Worm (Caenorhabditis elegans) whole organism, L4 larva: ENCODE measurements around the gene F58B4.5.
A peak's percentile ranks its signal among the peaks of the same experiment; 100 is the strongest.

ENCODE experiments used
- D1046.2 ChIP-seq: fragments of 200-800 bp; sonication (Bioruptor generic); IDR thresholded peaks from 2 replicates; pipeline ENCODE4 v1.3.6; 2022; ENCODE audit warnings: missing genetic modification characterization, missing compliant biosample characterization
- ZK337.2 ChIP-seq: fragments of 200-800 bp; sonication (Bioruptor generic); IDR thresholded peaks from 2 replicates; pipeline ENCODE4 v1.3.6; 2022; ENCODE audit warnings: missing genetic modification reagents, missing genetic modification characterization, missing compliant biosample characterization
- ZK546.5 ChIP-seq, 2 experiments: sonication (generic microtip); optimal IDR thresholded peaks; 2 replicates each; lab custom pipeline; 2017; ENCODE audit warnings: missing biosample characterization in 2 of 2, missing genetic modification characterization in 2 of 2
- aha-1 ChIP-seq: fragments of 150-350 bp; peaks from one replicate; lab custom pipeline; 2014; ENCODE audit warnings: missing biosample characterization, missing genetic modification characterization
- aly-2 ChIP-seq: sonication (generic microtip); optimal IDR thresholded peaks from 2 replicates; lab custom pipeline; 2018; ENCODE audit warnings: missing biosample characterization, missing genetic modification characterization
- ceh-20 ChIP-seq: fragments of 200-800 bp; sonication (Bioruptor generic); IDR thresholded peaks from 2 replicates; pipeline ENCODE4 v1.3.6; 2022; ENCODE audit warnings: missing genetic modification reagents, missing genetic modification characterization, missing compliant biosample characterization
- ceh-28 ChIP-seq: fragments of 150-350 bp; optimal IDR thresholded peaks from 2 replicates; lab custom pipeline; 2014; ENCODE audit warnings: missing biosample characterization, missing genetic modification reagents, missing genetic modification characterization
- cey-2 ChIP-seq: sonication (generic microtip); optimal IDR thresholded peaks from 3 replicates; lab custom pipeline; 2017; ENCODE audit warnings: missing genetic modification characterization, mild to moderate bottlenecking, missing compliant biosample characterization, antibody characterized with exemption, borderline replicate concordance; ENCODE audit not compliant: insufficient read depth
- daf-16 ChIP-seq, 3 experiments: sonication (generic microtip); optimal IDR thresholded peaks; 2 replicates each; lab custom pipeline; 2016 to 2017; ENCODE audit warnings: missing genetic modification characterization in 3 of 3, missing genetic modification reagents in 3 of 3, mild to moderate bottlenecking in 2 of 3, missing compliant biosample characterization in 2 of 3, missing biosample characterization in 1 of 3, moderate library complexity in 1 of 3
- daf-8 ChIP-seq: fragments of 200-800 bp; sonication (Bioruptor generic); IDR thresholded peaks from 2 replicates; pipeline ENCODE4 v1.3.6; 2022; ENCODE audit warnings: missing genetic modification characterization, missing compliant biosample characterization
- dmd-6 ChIP-seq: fragments of 200-800 bp; sonication (Bioruptor generic); IDR thresholded peaks from 2 replicates; pipeline ENCODE4 v1.3.6; 2022; ENCODE audit warnings: missing genetic modification reagents, missing genetic modification characterization, missing compliant biosample characterization
- dve-1 ChIP-seq: sonication (generic microtip); optimal IDR thresholded peaks from 2 replicates; lab custom pipeline; 2017; ENCODE audit warnings: antibody characterized with exemption, mild to moderate bottlenecking, missing genetic modification characterization, missing compliant biosample characterization; ENCODE audit not compliant: insufficient read depth
- hif-1 ChIP-seq, 2 experiments: sonication (generic microtip); optimal IDR thresholded peaks; 2 replicates each; lab custom pipeline; 2016 to 2017; ENCODE audit warnings: missing compliant biosample characterization in 2 of 2, missing genetic modification characterization in 2 of 2, missing genetic modification reagents in 2 of 2, missing genotype in 2 of 2, mild to moderate bottlenecking in 1 of 2
- hlh-11 ChIP-seq: fragments of 200-800 bp; sonication (Bioruptor generic); optimal IDR thresholded peaks from 2 replicates; lab custom pipeline; 2018; ENCODE audit warnings: mild to moderate bottlenecking, missing genetic modification characterization, missing compliant biosample characterization
- hlh-30 ChIP-seq: sonication (generic microtip); optimal IDR thresholded peaks from 2 replicates; lab custom pipeline; 2017; ENCODE audit warnings: antibody characterized with exemption, mild to moderate bottlenecking, missing genetic modification characterization, missing compliant biosample characterization; ENCODE audit not compliant: insufficient read depth
- hmg-1.1 ChIP-seq: fragments of 200-800 bp; sonication (Bioruptor generic); IDR thresholded peaks from 2 replicates; pipeline ENCODE4 v1.3.6; 2022; ENCODE audit warnings: missing genetic modification reagents, missing genetic modification characterization, missing compliant biosample characterization
- jun-1 ChIP-seq: fragments of 150-350 bp; optimal IDR thresholded peaks from 2 replicates; lab custom pipeline; 2014; ENCODE audit warnings: missing biosample characterization, missing genetic modification reagents, missing genetic modification characterization
- lim-7 ChIP-seq: fragments of 200-800 bp; sonication (Bioruptor generic); IDR thresholded peaks from 2 replicates; pipeline ENCODE4 v1.3.6; 2022; ENCODE audit warnings: missing genetic modification characterization, missing compliant biosample characterization
- lin-1 ChIP-seq: fragments of 200-800 bp; sonication (Bioruptor generic); IDR thresholded peaks from 2 replicates; pipeline ENCODE4 v1.3.6; 2022; ENCODE audit warnings: missing genetic modification reagents, missing genetic modification characterization, missing compliant biosample characterization
- lin-13 ChIP-seq: fragments of 150-350 bp; optimal IDR thresholded peaks from 2 replicates; lab custom pipeline; 2014; ENCODE audit warnings: missing biosample characterization, missing genetic modification reagents, missing genetic modification characterization
- lin-15B ChIP-seq: fragments of 150-350 bp; sonication (generic microtip); optimal IDR thresholded peaks from 3 replicates; lab custom pipeline; 2014; ENCODE audit warnings: missing biosample characterization, missing genetic modification characterization
- lin-39 ChIP-seq: fragments of 150-350 bp; optimal IDR thresholded peaks from 2 replicates; lab custom pipeline; 2014; ENCODE audit warnings: missing biosample characterization, missing genetic modification reagents, missing genetic modification characterization
- lsy-2 ChIP-seq, 2 experiments: fragments of 150-350 bp in 1 of 2; sonication (generic microtip) in 1 of 2; optimal IDR thresholded peaks; 2 replicates each; lab custom pipeline; 2014 to 2017; ENCODE audit warnings: missing biosample characterization in 2 of 2, missing genetic modification characterization in 2 of 2
- mdl-1 ChIP-seq, 2 experiments: fragments of 150-350 bp in 1 of 2; sonication (generic microtip) in 1 of 2; optimal IDR thresholded peaks; 2 replicates each; lab custom pipeline; 2014 to 2017; ENCODE audit warnings: missing biosample characterization in 2 of 2, missing genetic modification characterization in 2 of 2
- mdt-29 ChIP-seq: fragments of 200-800 bp; sonication (Bioruptor generic); IDR thresholded peaks from 2 replicates; pipeline ENCODE4 v1.3.6; 2022; ENCODE audit warnings: missing genetic modification reagents, missing genetic modification characterization, missing compliant biosample characterization
- mxl-2 ChIP-seq: fragments of 200-800 bp; sonication (Bioruptor generic); conservative IDR thresholded peaks from 2 replicates; pipeline ENCODE4 v1.3.6; 2022; ENCODE audit warnings: missing genetic modification reagents, missing genetic modification characterization, missing compliant biosample characterization
- mxl-3 ChIP-seq: fragments of 200-800 bp; sonication (Bioruptor generic); optimal IDR thresholded peaks from 2 replicates; lab custom pipeline; 2018; ENCODE audit warnings: mild to moderate bottlenecking, missing genetic modification characterization, missing compliant biosample characterization
- nhr-10 ChIP-seq: fragments of 150-350 bp; optimal IDR thresholded peaks from 2 replicates; lab custom pipeline; 2014; ENCODE audit warnings: missing biosample characterization, missing genetic modification characterization
- nhr-102 ChIP-seq: sonication (generic microtip); optimal IDR thresholded peaks from 2 replicates; lab custom pipeline; 2016; ENCODE audit warnings: mild to moderate bottlenecking, missing genetic modification characterization, moderate library complexity, missing compliant biosample characterization
- nhr-11 ChIP-seq: fragments of 150-350 bp; optimal IDR thresholded peaks from 2 replicates; lab custom pipeline; 2014; ENCODE audit warnings: missing biosample characterization, missing genetic modification characterization
- nhr-28 ChIP-seq: fragments of 150-350 bp; optimal IDR thresholded peaks from 2 replicates; lab custom pipeline; 2014; ENCODE audit warnings: missing biosample characterization, missing genetic modification characterization
- nhr-48 ChIP-seq: sonication (generic microtip); optimal IDR thresholded peaks from 2 replicates; lab custom pipeline; 2016; ENCODE audit warnings: mild to moderate bottlenecking, missing genetic modification characterization, missing compliant biosample characterization
- nhr-6 ChIP-seq: fragments of 150-350 bp; optimal IDR thresholded peaks from 2 replicates; lab custom pipeline; 2014; ENCODE audit warnings: missing biosample characterization, missing genetic modification characterization
- php-3 ChIP-seq: fragments of 200-800 bp; sonication (Bioruptor generic); IDR thresholded peaks from 2 replicates; pipeline ENCODE4 v1.3.6; 2022; ENCODE audit warnings: missing genetic modification reagents, missing genetic modification characterization, missing compliant biosample characterization
- saeg-2 ChIP-seq: fragments of 200-800 bp; sonication (Bioruptor generic); IDR thresholded peaks from 2 replicates; pipeline ENCODE4 v1.3.6; 2022; ENCODE audit warnings: missing genetic modification reagents, missing genetic modification characterization, missing compliant biosample characterization
- tra-1 ChIP-seq: fragments of 200-800 bp; sonication (Bioruptor generic); IDR thresholded peaks from 2 replicates; pipeline ENCODE4 v1.3.6; 2022; ENCODE audit warnings: missing genetic modification reagents, missing genetic modification characterization, missing compliant biosample characterization
- unc-62 ChIP-seq, 3 experiments: fragments of 150-350 bp in 1 of 3; sonication (generic microtip); optimal IDR thresholded peaks in 2 of 3; peaks in 1 of 3; 1 replicate in 1 of 3; 2 replicates in 2 of 3; lab custom pipeline; 2014 to 2017; ENCODE audit warnings: missing biosample characterization in 3 of 3, missing genetic modification characterization in 3 of 3, missing genetic modification reagents in 3 of 3, missing genotype in 1 of 3
- zip-11 ChIP-seq: fragments of 200-800 bp; sonication (Bioruptor generic); IDR thresholded peaks from 2 replicates; pipeline ENCODE4 v1.3.6; 2022; ENCODE audit warnings: missing genetic modification characterization, missing compliant biosample characterization
- zip-2 ChIP-seq: fragments of 150-350 bp; optimal IDR thresholded peaks from 2 replicates; lab custom pipeline; 2014; ENCODE audit warnings: missing biosample characterization, missing genetic modification characterization
- ztf-7 ChIP-seq: fragments of 150-350 bp; optimal IDR thresholded peaks from 2 replicates; lab custom pipeline; 2014; ENCODE audit warnings: missing biosample characterization, missing genetic modification characterization

F58B4.5 gene

ce11 chrV:10937294-10937693, 4.8 kb downstream of the F58B4.5 start (continued):
- peak; percentile 48 for TF ChIP-seq nhr-28 (tag; lab: Kevin White, UChicago)
- TF ChIP-seq saeg-2: no peak; the same call in 1 of the 2 replicates
- no peak for TF ChIP-seq jun-1
- no peak for TF ChIP-seq ZK337.2 (GFP tag; lab: Robert Waterston, UW)
- no peak for TF ChIP-seq D1046.2 (GFP tag; lab: Robert Waterston, UW)
- TF ChIP-seq ceh-28 (tag; lab: Kevin White, UChicago): no peak
- TF ChIP-seq daf-16 (GFP tag; optimal IDR thresholded peaks at IDR 0.05; lab: Kevin White, UChicago): no peak
- TF ChIP-seq daf-16 (tag; optimal IDR thresholded peaks at IDR 0.05; lab: Kevin White, UChicago): peak; percentile 22
- no peak for TF ChIP-seq ZK546.5 (tag; optimal IDR thresholded peaks at IDR 0.05; lab: Kevin White, UChicago)
- TF ChIP-seq lin-13 (GFP tag; lab: Kevin White, UChicago): no peak
- peak in 1 of 2 experiments; percentile 76 for TF ChIP-seq lsy-2 (tag; optimal IDR thresholded peaks at IDR 0.05; lab: Kevin White, UChicago)
- TF ChIP-seq nhr-11: peak; percentile 22
- no peak for TF ChIP-seq zip-11 (GFP tag; lab: Robert Waterston, UW)
- TF ChIP-seq aly-2 (tag; lab: Kevin White, UChicago): no peak
- TF ChIP-seq mdt-29 (GFP tag; lab: Robert Waterston, UW): peak; percentile 31; the same call in 1 of the 2 replicates
- peak; percentile 23; the same call in 1 of the 2 replicates for TF ChIP-seq ceh-20 (GFP tag; lab: Robert Waterston, UW)
- TF ChIP-seq dve-1: peak; percentile 37
- TF ChIP-seq lin-39 (tag; lab: Kevin White, UChicago): no peak
- TF ChIP-seq daf-8 (GFP tag; lab: Robert Waterston, UW): no peak
- TF ChIP-seq lim-7: no peak
- no peak for TF ChIP-seq hmg-1.1 (GFP tag; lab: Robert Waterston, UW)

- TF ChIP-seq zip-2 (tag; lab: Kevin White, UChicago): peak; percentile 96
- TF ChIP-seq nhr-102 (tag; lab: Kevin White, UChicago): no peak
- 0 out of 2 replicates have a peak, but pooled peaks have one; percentile 9 for TF ChIP-seq tra-1 (GFP tag; lab: Robert Waterston, UW)
- TF ChIP-seq hif-1 (tag; optimal IDR thresholded peaks at IDR 0.05; lab: Kevin White, UChicago): peak in 1 of 2 experiments; percentile 6
- TF ChIP-seq cey-2: peak; percentile 43
- TF ChIP-seq dmd-6 (GFP tag; lab: Robert Waterston, UW): peak; percentile 77
- TF ChIP-seq nhr-6 (tag; lab: Kevin White, UChicago): peak; percentile 36
- TF ChIP-seq ceh-20 (GFP tag; lab: Robert Waterston, UW): no peak
- peak; percentile 35 for TF ChIP-seq mxl-3
- peak in 1 of 2 experiments; percentile 44 for TF ChIP-seq mdl-1 (tag; optimal IDR thresholded peaks at IDR 0.05; lab: Kevin White, UChicago)
- TF ChIP-seq daf-16 (GFP tag; optimal IDR thresholded peaks at IDR 0.05; lab: Kevin White, UChicago): no peak
- TF ChIP-seq daf-16 (tag; optimal IDR thresholded peaks at IDR 0.05; lab: Kevin White, UChicago): peak; percentile 77
- TF ChIP-seq nhr-48 (tag; lab: Kevin White, UChicago): peak; percentile 24
- no peak for TF ChIP-seq lin-1 (GFP tag; lab: Robert Waterston, UW)
- peak; percentile 83 for TF ChIP-seq aha-1 (tag; lab: Kevin White, UChicago)
- peak; percentile 63 for TF ChIP-seq hlh-11 (tag; lab: Kevin White, UChicago)
- peak; percentile 88 for TF ChIP-seq dve-1
- no peak for TF ChIP-seq lin-15B
- TF ChIP-seq hlh-30: peak; percentile 75
- peak; percentile 76 for TF ChIP-seq ztf-7 (tag; lab: Kevin White, UChicago)
Measured at ce11 chrV:10938739-10939138, 6.2 kb downstream of the F58B4.5 start, which contains the start of gene F17C11.11. Gene F17C11.11, minus strand, starts transcription at chrV:10938817.

- TF ChIP-seq hlh-30 (peak; percentile 80), unc-62 (GFP tag; optimal IDR thresholded peaks at IDR 0.05 in 1 of 2; lab: Kevin White, UChicago) (peak in 1 of 2 experiments; percentile 44), unc-62 (tag; optimal IDR thresholded peaks at IDR 0.05; lab: Kevin White, UChicago) (no peak), aha-1 (tag; lab: Kevin White, UChicago) (peak; percentile 72), ceh-20 (GFP tag; lab: Robert Waterston, UW) (peak; percentile 32; the same call in 1 of the 2 replicates), hif-1 (tag; optimal IDR thresholded peaks at IDR 0.05; lab: Kevin White, UChicago) (no peak), mxl-2 (GFP tag; lab: Robert Waterston, UW) (peak; percentile 96), dve-1 (peak; percentile 46), php-3 (peak; percentile 84), nhr-10 (tag; lab: Kevin White, UChicago) (no peak), ztf-7 (tag; lab: Kevin White, UChicago) (no peak)
- TF ChIP-seq, all 104 proteins: peak for 7
Measured at ce11 chrV:10939990-10940570, 7.6 kb downstream of the F58B4.5 start.
